Fruit fly (Drosophila melanogaster) whole organism, embryonic: ENCODE data around the gene CG5861.
A peak's percentile ranks its signal among the peaks of the same experiment; 100 is the strongest.

ENCODE experiments used
- Atf3 ChIP-seq: fragments of 200-800 bp; sonication (Bioruptor generic); optimal IDR thresholded peaks from 3 replicates; lab custom pipeline; 2016; ENCODE audit warnings: missing biosample characterization, missing genetic modification characterization
- CG10274 ChIP-seq: fragments of 200-800 bp; sonication (Bioruptor generic); optimal IDR thresholded peaks from 3 replicates; lab custom pipeline; 2017; ENCODE audit warnings: missing biosample characterization, mild to moderate bottlenecking, missing genetic modification characterization
- CG12236 ChIP-seq: fragments of 200-800 bp; sonication (Bioruptor generic); optimal IDR thresholded peaks from 2 replicates; lab custom pipeline; 2016; ENCODE audit warnings: missing biosample characterization, missing genetic modification characterization
- CG13424 ChIP-seq: fragments of 200-800 bp; sonication (Bioruptor generic); optimal IDR thresholded peaks from 2 replicates; lab custom pipeline; 2019; ENCODE audit warnings: missing biosample characterization, mild to moderate bottlenecking, missing genetic modification characterization, moderate library complexity
- CG13624 ChIP-seq: fragments of 200-800 bp; sonication (Bioruptor generic); optimal IDR thresholded peaks from 2 replicates; lab custom pipeline; 2016; ENCODE audit warnings: missing biosample characterization, missing genetic modification characterization
- CG14965 ChIP-seq: fragments of 200-800 bp; sonication (Bioruptor generic); optimal IDR thresholded peaks from 2 replicates; lab custom pipeline; 2016; ENCODE audit warnings: missing biosample characterization, missing genetic modification characterization, borderline replicate concordance
- CG17385 ChIP-seq: fragments of 200-800 bp; sonication (Bioruptor generic); optimal IDR thresholded peaks from 3 replicates; lab custom pipeline; 2018; ENCODE audit warnings: missing biosample characterization, mild to moderate bottlenecking, missing genetic modification characterization
- CG18262 ChIP-seq: fragments of 200-800 bp; optimal IDR thresholded peaks from 3 replicates; lab custom pipeline; 2019; ENCODE audit warnings: missing biosample characterization, mild to moderate bottlenecking, missing genetic modification characterization, moderate library complexity
- CG18476 ChIP-seq: fragments of 200-800 bp; sonication (Bioruptor generic); optimal IDR thresholded peaks from 2 replicates; lab custom pipeline; 2016; ENCODE audit warnings: missing biosample characterization, mild to moderate bottlenecking, missing genetic modification characterization
- CG2120 ChIP-seq: fragments of 200-800 bp; sonication (Bioruptor generic); optimal IDR thresholded peaks from 3 replicates; lab custom pipeline; 2016; ENCODE audit warnings: missing biosample characterization, missing genetic modification characterization
- CG2199 ChIP-seq: fragments of 200-800 bp; sonication (Bioruptor generic); IDR thresholded peaks from 3 replicates; pipeline ENCODE4 v1.3.6; 2022; ENCODE audit warnings: missing biosample characterization, missing genetic modification characterization
- CG2678 ChIP-seq: fragments of 200-800 bp; sonication (Bioruptor generic); optimal IDR thresholded peaks from 3 replicates; lab custom pipeline; 2019; ENCODE audit warnings: missing biosample characterization, mild to moderate bottlenecking, missing genetic modification characterization, moderate library complexity
- CG32772 ChIP-seq: fragments of 200-800 bp; sonication (Bioruptor generic); IDR thresholded peaks from 2 replicates; pipeline ENCODE4 v1.3.6; 2022; ENCODE audit warnings: missing biosample characterization, missing genetic modification characterization
- CG34224 ChIP-seq: fragments of 200-800 bp; sonication (Bioruptor generic); IDR thresholded peaks from 3 replicates; pipeline ENCODE4 v1.3.6; 2022; ENCODE audit warnings: missing biosample characterization, missing genetic modification characterization; ENCODE audit not compliant: partially characterized antibody
- CG4730 ChIP-seq: fragments of 200-800 bp; sonication (Bioruptor generic); IDR thresholded peaks from 2 replicates; pipeline ENCODE4 v1.3.6; 2022; ENCODE audit warnings: missing biosample characterization, missing genetic modification characterization
- CG4820 ChIP-seq: fragments of 200-800 bp; sonication (Bioruptor generic); optimal IDR thresholded peaks from 3 replicates; lab custom pipeline; 2016; ENCODE audit warnings: missing biosample characterization, missing genetic modification characterization
- CG6254 ChIP-seq: fragments of 200-800 bp; sonication (Bioruptor generic); optimal IDR thresholded peaks from 3 replicates; lab custom pipeline; 2017; ENCODE audit warnings: mild to moderate bottlenecking, missing biosample characterization, missing genetic modification reagents, missing genetic modification characterization
- CG6689 ChIP-seq: fragments of 200-800 bp; sonication (Bioruptor generic); IDR thresholded peaks from 2 replicates; pipeline ENCODE4 v1.3.6; 2022; ENCODE audit warnings: missing biosample characterization, missing genetic modification characterization
- CG6854 ChIP-seq: fragments of 200-800 bp; sonication (Bioruptor generic); optimal IDR thresholded peaks from 3 replicates; lab custom pipeline; 2017; ENCODE audit warnings: missing biosample characterization, mild to moderate bottlenecking, missing genetic modification characterization
- CG7987 ChIP-seq: fragments of 200-800 bp; sonication (Bioruptor generic); optimal IDR thresholded peaks from 2 replicates; lab custom pipeline; 2018; ENCODE audit warnings: missing biosample characterization, mild to moderate bottlenecking, missing genetic modification characterization, moderate library complexity
- CG8944 ChIP-seq: fragments of 200-800 bp; sonication (Bioruptor generic); optimal IDR thresholded peaks from 3 replicates; lab custom pipeline; 2016; ENCODE audit warnings: missing biosample characterization, missing genetic modification characterization
- CTCF ChIP-seq: fragments of 200-800 bp; sonication (Bioruptor generic); optimal IDR thresholded peaks from 2 replicates; lab custom pipeline; 2017; ENCODE audit warnings: missing biosample characterization, mild to moderate bottlenecking, missing genetic modification characterization, moderate library complexity
- Gug ChIP-seq: fragments of 200-800 bp; sonication (Bioruptor generic); IDR thresholded peaks from 4 replicates; pipeline ENCODE4 v1.3.6; 2022; ENCODE audit warnings: missing biosample characterization, missing genetic modification characterization
- H2.0 ChIP-seq: fragments of 200-800 bp; sonication (Bioruptor generic); IDR thresholded peaks from 2 replicates; pipeline ENCODE4 v1.3.6; 2022; ENCODE audit warnings: missing biosample characterization, missing genetic modification characterization
- HLH3B ChIP-seq: fragments of 200-800 bp; sonication (Bioruptor generic); IDR thresholded peaks from 2 replicates; pipeline ENCODE4 v1.3.6; 2022; ENCODE audit warnings: missing biosample characterization, missing genetic modification characterization
- Med ChIP-seq: fragments of 200-800 bp; sonication (Bioruptor generic); peaks from one replicate; lab custom pipeline; 2016; ENCODE audit warnings: missing biosample characterization, missing genetic modification characterization, mild to moderate bottlenecking, inconsistent platforms, moderate library complexity
- NFAT ChIP-seq: fragments of 200-800 bp; sonication (Bioruptor generic); IDR thresholded peaks from 2 replicates; pipeline ENCODE4 v1.3.6; 2022; ENCODE audit warnings: missing biosample characterization, missing genetic modification characterization
- Neu2 ChIP-seq: fragments of 200-800 bp; sonication (Bioruptor generic); optimal IDR thresholded peaks from 3 replicates; lab custom pipeline; 2016; ENCODE audit warnings: missing biosample characterization, missing genetic modification characterization, borderline replicate concordance
- Pdp1 ChIP-seq, 2 experiments: fragments of 200-800 bp; sonication (Bioruptor generic); optimal IDR thresholded peaks; 3 replicates each; lab custom pipeline; 2016; ENCODE audit warnings: missing biosample characterization in 2 of 2, missing genetic modification characterization in 2 of 2, mild to moderate bottlenecking in 1 of 2, moderate library complexity in 1 of 2
- Scr ChIP-seq: fragments of 200-800 bp; sonication (Bioruptor generic); IDR thresholded peaks from 2 replicates; pipeline ENCODE4 v1.3.6; 2022; ENCODE audit warnings: missing biosample characterization, missing genetic modification characterization; ENCODE audit not compliant: partially characterized antibody
- Ssrp ChIP-seq: fragments of 200-800 bp; sonication (Bioruptor generic); optimal IDR thresholded peaks from 2 replicates; lab custom pipeline; 2018; ENCODE audit warnings: missing biosample characterization, mild to moderate bottlenecking, missing genetic modification characterization, moderate library complexity
- Stat92E ChIP-seq, 3 experiments: fragments of >200 bp in 2 of 3; fragments of 200-800 bp in 1 of 3; sonication (Bioruptor generic) in 1 of 3; optimal IDR thresholded peaks; 2 replicates each; lab custom pipeline; 2017 to 2019; ENCODE audit warnings: missing biosample characterization in 3 of 3, missing genetic modification characterization in 3 of 3, mild to moderate bottlenecking in 1 of 3, moderate library complexity in 1 of 3
- abd-A ChIP-seq: fragments of 200-800 bp; sonication (Bioruptor generic); optimal IDR thresholded peaks from 3 replicates; lab custom pipeline; 2019; ENCODE audit warnings: missing biosample characterization, mild to moderate bottlenecking, missing genetic modification characterization, moderate library complexity
- bcd ChIP-seq: fragments of 200-800 bp; sonication (Bioruptor generic); optimal IDR thresholded peaks from 2 replicates; lab custom pipeline; 2017; ENCODE audit warnings: missing biosample characterization, mild to moderate bottlenecking, missing genetic modification characterization
- corto ChIP-seq: fragments of 200-800 bp; sonication (Bioruptor generic); optimal IDR thresholded peaks from 2 replicates; lab custom pipeline; 2016; ENCODE audit warnings: missing biosample characterization, mild to moderate bottlenecking, missing genetic modification characterization, moderate library complexity
- da ChIP-seq: fragments of 200-800 bp; sonication (Bioruptor generic); optimal IDR thresholded peaks from 2 replicates; lab custom pipeline; 2016; ENCODE audit warnings: missing biosample characterization, missing genetic modification characterization
- disco-r ChIP-seq: fragments of 200-800 bp; sonication (Bioruptor generic); optimal IDR thresholded peaks from 2 replicates; lab custom pipeline; 2016; ENCODE audit warnings: missing biosample characterization, missing genetic modification characterization
- dm ChIP-seq: fragments of 200-800 bp; sonication (Bioruptor generic); optimal IDR thresholded peaks from 3 replicates; lab custom pipeline; 2016; ENCODE audit warnings: missing biosample characterization, missing genetic modification characterization
- fd3F ChIP-seq: fragments of 200-800 bp; sonication (Bioruptor generic); optimal IDR thresholded peaks from 2 replicates; lab custom pipeline; 2018; ENCODE audit warnings: missing biosample characterization, mild to moderate bottlenecking, missing genetic modification characterization, moderate library complexity
- grau ChIP-seq: fragments of 200-800 bp; optimal IDR thresholded peaks from 3 replicates; lab custom pipeline; 2019; ENCODE audit warnings: missing biosample characterization, mild to moderate bottlenecking, missing genetic modification characterization, moderate library complexity
- gt ChIP-seq: fragments of 200-800 bp; sonication (Bioruptor generic); IDR thresholded peaks from 2 replicates; pipeline ENCODE4 v1.3.6; 2022; ENCODE audit warnings: missing biosample characterization, missing genetic modification characterization
- her ChIP-seq: fragments of 200-800 bp; sonication (Bioruptor generic); optimal IDR thresholded peaks from 2 replicates; lab custom pipeline; 2016; ENCODE audit warnings: missing biosample characterization, missing genetic modification characterization
- lab ChIP-seq: fragments of 200-800 bp; sonication (Bioruptor generic); optimal IDR thresholded peaks from 3 replicates; lab custom pipeline; 2017; ENCODE audit warnings: missing biosample characterization, missing genetic modification characterization, mild to moderate bottlenecking, moderate library complexity, missing genetic modification reagents
- lilli ChIP-seq: fragments of 200-800 bp; sonication (Bioruptor generic); optimal IDR thresholded peaks from 3 replicates; lab custom pipeline; 2016; ENCODE audit warnings: missing biosample characterization, missing genetic modification characterization
- mam ChIP-seq: fragments of 200-800 bp; sonication (Bioruptor generic); optimal IDR thresholded peaks from 3 replicates; lab custom pipeline; 2016; ENCODE audit warnings: missing biosample characterization, missing genetic modification characterization
- oc ChIP-seq: fragments of 200-800 bp; sonication (Bioruptor generic); optimal IDR thresholded peaks from 2 replicates; lab custom pipeline; 2018; ENCODE audit warnings: missing biosample characterization, mild to moderate bottlenecking, missing genetic modification characterization, moderate library complexity
- prd ChIP-seq, 3 experiments: fragments of >200 bp in 2 of 3; fragments of 200-800 bp in 1 of 3; sonication (Bioruptor generic) in 1 of 3; optimal IDR thresholded peaks in 2 of 3; IDR thresholded peaks in 1 of 3; 2 replicates in 2 of 3; 3 replicates in 1 of 3; pipeline versions ENCODE4 v1.3.6 to Lab custom; 2017 to 2022; ENCODE audit warnings: missing biosample characterization in 1 of 3, missing genetic modification characterization in 1 of 3
- trem ChIP-seq: fragments of 200-800 bp; optimal IDR thresholded peaks from 3 replicates; lab custom pipeline; 2019; ENCODE audit warnings: missing biosample characterization, mild to moderate bottlenecking, missing genetic modification characterization, moderate library complexity

CG5861 gene

DNA sequence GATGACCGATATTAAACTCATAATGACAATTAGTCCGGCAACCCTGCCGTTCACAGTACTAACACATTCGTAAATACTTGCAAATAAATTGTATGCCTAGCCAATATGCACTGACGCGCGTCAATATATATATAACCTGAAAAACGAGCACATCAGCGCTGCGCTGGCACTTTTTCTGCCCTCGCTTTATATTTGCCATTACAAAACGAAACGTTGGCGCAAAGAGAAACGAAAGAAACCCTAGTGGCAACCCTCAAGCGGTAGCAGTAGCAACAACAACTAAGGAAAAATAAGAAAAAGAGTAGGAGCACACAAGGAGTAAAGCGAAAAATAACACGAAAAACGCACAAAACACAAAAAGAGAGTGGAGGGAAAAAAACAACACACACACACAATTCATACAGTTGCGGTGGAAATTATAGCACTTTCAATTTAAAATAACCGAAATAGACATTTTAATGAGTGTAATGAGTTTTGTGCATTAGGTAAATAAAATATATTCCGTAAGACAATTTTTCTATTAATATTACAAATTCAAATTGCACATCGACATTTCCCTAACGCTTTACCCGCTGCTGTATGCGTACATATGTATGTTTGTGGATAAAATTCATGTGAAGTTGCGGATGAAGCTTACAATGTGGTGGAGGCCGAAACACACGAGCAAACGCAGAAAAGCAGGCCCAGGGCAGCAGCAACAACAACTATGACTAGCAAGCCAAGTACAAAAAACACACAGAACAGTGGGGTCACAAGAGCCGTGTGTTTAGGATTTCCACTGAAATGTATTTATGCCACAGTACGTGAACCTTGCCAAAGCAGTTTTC lies 43.9 kb upstream of the CG5861 start (continued):
- TF ChIP-seq CG18262 (tag; lab: Kevin White, UChicago) (peak; percentile 99), abd-A (peak; percentile 95), CG4820 (GFP tag; lab: Kevin White, UChicago) (peak; percentile 98), bcd (GFP tag; lab: Kevin White, UChicago) (peak; percentile 99), CG13424 (tag; lab: Kevin White, UChicago) (peak; percentile 100), CG32772 (GFP tag; lab: Robert Waterston, UW) (peak; percentile 99), Gug (GFP tag; lab: Robert Waterston, UW) (peak; percentile 95), CG6689 (peak; percentile 99), CG7987 (peak; percentile 97), da (GFP tag; lab: Kevin White, UChicago) (peak; percentile 94), CTCF (GFP tag; lab: Kevin White, UChicago) (peak; percentile 71), corto (GFP tag; lab: Kevin White, UChicago) (peak; percentile 94), her (GFP tag; lab: Kevin White, UChicago) (peak; percentile 95), CG6254 (peak; percentile 97), Atf3 (peak; percentile 95), NFAT (GFP tag; lab: Robert Waterston, UW) (peak; percentile 98), Med (GFP tag; lab: Kevin White, UChicago) (peak; percentile 100), disco-r (GFP tag; lab: Kevin White, UChicago) (peak; percentile 97), CG8944 (GFP tag; lab: Kevin White, UChicago) (peak; percentile 96), dm (GFP tag; lab: Kevin White, UChicago) (peak; percentile 96), oc (peak; percentile 99), mam (GFP tag; lab: Kevin White, UChicago) (peak; percentile 98), CG10274 (GFP tag; lab: Kevin White, UChicago) (peak; percentile 95), gt (GFP tag; lab: Robert Waterston, UW) (peak; percentile 93), CG12236 (peak; percentile 94), CG14965 (peak; percentile 81), Pdp1 (GFP tag; optimal IDR thresholded peaks at IDR 0.05; lab: Kevin White, UChicago) (peak; percentile 98), trem (tag; lab: Kevin White, UChicago) (peak; percentile 96), Stat92E (GFP tag; optimal IDR thresholded peaks at IDR 0.05; lab: Kevin White, UChicago) (peak in 1 of 3 experiments; percentile 99), CG6854 (GFP tag; lab: Kevin White, UChicago) (peak; percentile 99), Neu2 (GFP tag; lab: Kevin White, UChicago) (peak; percentile 60), prd (optimal IDR thresholded peaks at IDR 0.05; lab: Kevin White, UChicago) (no peak), prd (GFP tag; IDR thresholded peaks at IDR 0.05; lab: Robert Waterston, UW) (peak; percentile 99), CG4730 (GFP tag; lab: Robert Waterston, UW) (peak; percentile 98), Scr (GFP tag; lab: Robert Waterston, UW) (no peak), CG2678 (tag; lab: Kevin White, UChicago) (peak; percentile 100), lilli (peak; percentile 99), fd3F (GFP tag; lab: Kevin White, UChicago) (peak; percentile 99), HLH3B (GFP tag; lab: Robert Waterston, UW) (peak; percentile 99), CG17385 (GFP tag; lab: Kevin White, UChicago) (peak; percentile 99), CG2199 (GFP tag; lab: Robert Waterston, UW) (peak; percentile 99), CG13624 (GFP tag; lab: Kevin White, UChicago) (peak; percentile 99), H2.0 (GFP tag; lab: Robert Waterston, UW) (peak; percentile 98), CG2120 (GFP tag; lab: Kevin White, UChicago) (peak; percentile 99), lab (GFP tag; lab: Kevin White, UChicago) (peak; percentile 100), CG18476 (peak; percentile 98), Ssrp (tag; lab: Kevin White, UChicago) (peak; percentile 99), grau (tag; lab: Kevin White, UChicago) (peak; percentile 99), CG34224 (GFP tag; lab: Robert Waterston, UW) (peak; percentile 15; the same call in 2 of the 3 replicates)
